Fruit fly (Drosophila melanogaster) whole organism, larva: ENCODE results near the gene sdt.

Source experiments
- noc ChIP-seq: fragments of 200-800 bp; sonication (Bioruptor generic); optimal IDR thresholded peaks from 3 replicates; lab custom pipeline; 2019; ENCODE audit warnings: missing biosample characterization, mild to moderate bottlenecking, missing genetic modification characterization, moderate library complexity

Gene sdt

DNA sequence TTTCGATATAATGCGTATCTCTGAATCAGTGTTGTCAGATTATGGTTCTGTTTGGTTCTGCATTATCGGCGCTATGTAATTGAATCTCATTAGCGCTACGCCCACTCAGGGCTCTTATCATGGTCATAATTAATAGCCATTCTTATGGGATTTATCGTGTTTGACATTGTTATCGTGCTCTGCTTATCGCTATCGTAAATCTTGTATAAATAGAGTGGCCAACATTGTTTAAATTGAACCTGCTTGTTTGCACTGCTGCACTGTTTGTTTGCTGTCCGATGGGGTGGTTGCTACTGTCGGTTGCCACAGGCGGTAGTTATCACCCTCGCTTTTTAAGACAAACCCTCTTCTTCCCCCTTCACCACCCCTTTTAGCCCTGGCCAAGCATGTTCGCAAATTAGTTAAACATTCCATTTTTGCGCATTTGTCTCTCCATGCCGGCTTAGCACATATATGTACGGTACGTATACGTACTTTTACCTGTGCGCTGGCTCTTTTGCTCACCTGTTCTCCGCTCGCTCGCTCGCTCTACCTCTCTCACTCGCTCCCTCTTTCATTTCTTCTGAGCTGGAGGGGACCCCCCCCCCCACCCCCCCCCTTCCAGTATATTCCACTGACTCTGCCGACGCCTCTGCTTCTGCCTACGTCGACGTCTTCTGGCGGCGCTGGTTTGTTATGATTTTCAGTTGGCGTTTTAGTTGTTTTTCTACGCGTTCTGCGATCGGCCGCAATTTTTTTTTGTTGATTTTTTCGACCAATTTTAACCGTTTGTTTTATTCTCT, 51.8 kb downstream of the sdt start:
- peak; percentile 65 for TF ChIP-seq noc

DNA sequence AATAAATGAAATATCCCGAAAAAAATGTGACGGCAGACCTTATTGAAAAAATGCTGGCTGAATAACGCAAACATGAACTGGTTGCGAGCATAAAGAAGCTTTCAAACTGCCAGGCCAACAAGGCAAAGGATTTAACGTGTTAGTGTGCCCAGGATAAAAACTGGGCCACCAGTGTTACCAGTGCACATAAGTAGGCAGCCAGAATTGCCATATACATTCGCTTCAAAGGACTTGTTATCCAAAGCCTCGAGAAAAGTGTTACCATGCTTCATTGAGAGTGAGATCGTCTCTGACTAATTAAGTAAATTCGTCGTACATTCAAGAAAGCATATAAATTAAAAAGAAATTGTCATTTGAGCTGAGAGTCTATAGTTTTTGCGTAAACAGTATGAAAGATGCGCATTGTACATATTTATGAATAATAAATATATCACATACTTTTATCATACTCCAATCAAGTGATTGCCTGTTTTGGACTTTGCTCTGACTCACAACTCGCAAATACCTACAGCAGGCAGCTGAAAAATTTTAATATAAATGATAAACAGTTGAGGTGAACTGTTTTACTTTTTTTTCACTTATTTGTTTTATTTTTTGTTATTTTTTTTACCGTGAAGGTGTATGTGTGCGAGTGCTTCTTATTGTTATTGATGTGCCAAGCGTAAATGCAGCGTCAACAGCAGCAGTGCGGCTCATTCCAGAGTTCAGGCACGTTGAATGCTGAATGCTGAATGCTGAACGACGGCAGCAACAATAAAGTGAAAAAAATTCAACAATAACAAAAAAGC, 53.1 kb downstream of the sdt start:
- no peak for TF ChIP-seq noc

dm6 chrX:8233167-8233566, 54.8 kb downstream of the sdt start:
- peak; percentile 77 for TF ChIP-seq noc

dm6 chrX:8233915-8234565, 55.7 kb downstream of the sdt start:
- no peak for TF ChIP-seq noc

DNA sequence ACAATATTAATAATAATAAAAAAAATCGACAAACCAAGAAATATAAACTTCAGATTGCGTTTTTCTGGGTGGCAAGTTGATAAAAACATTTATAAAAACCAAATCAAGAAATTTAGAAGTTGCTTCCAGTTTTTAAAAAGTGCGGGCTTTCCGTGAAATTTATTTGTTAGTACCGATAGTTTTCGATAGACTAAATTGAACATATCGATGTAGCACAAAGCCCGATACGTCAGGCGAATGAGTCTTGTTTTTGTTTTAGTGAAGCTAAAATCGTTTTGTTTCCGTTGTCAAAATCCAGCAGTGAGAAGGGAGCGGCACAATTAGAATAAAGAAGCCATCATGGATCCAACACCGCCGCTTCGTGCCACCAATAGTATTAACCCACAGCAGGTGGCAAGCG, 62.1 kb downstream of the sdt start, which contains the start of gene CG2147:
Gene CG2147 (plus strand): TSS at position 254 of the 400 bp plus-strand sequence.
- no peak for TF ChIP-seq noc

DNA sequence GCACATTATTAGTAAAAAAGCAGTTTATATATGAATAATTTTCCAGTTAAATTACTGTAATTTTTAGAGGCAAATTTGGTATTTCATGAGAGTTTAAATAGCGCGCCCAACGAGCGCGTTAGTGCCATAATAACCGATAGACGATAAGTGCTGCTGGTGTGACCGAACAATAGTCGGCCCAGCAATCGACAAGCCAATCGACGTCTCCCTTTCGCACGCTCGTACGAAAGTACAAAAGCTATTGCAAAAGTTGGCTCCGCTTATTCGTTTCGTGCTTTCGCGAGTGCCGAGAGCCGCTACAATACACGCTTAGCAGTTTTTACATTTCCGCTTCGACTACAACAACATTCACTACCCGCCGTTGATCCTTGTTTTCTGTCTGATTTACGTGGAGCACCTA, 63.9 kb downstream of the sdt start, which contains the start of gene Trxr1:
Gene Trxr1 (plus strand): TSS at position 231 of the 400 bp plus-strand sequence.
- peak; percentile 8 for TF ChIP-seq noc

DNA sequence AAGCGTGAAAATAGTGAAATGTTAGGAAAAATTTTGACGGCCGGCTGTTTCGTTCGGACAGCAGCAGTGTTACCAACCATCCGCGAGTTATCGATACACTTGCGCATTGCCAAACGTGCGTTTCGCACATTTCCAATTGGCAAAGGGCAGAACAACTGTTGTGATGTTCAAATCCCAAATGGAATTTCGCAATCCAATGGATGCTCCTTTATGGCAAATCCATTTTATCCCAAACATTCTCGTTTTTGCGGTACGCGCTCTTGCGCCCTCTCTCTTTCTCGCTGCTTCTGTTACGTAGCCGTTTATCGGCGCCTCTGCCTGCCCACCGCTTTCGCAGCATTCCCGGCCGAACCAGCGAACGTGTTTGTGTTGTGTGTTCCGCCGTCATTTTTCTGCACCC, 64.9 kb downstream of the sdt start:
- TF ChIP-seq noc = no peak

DNA sequence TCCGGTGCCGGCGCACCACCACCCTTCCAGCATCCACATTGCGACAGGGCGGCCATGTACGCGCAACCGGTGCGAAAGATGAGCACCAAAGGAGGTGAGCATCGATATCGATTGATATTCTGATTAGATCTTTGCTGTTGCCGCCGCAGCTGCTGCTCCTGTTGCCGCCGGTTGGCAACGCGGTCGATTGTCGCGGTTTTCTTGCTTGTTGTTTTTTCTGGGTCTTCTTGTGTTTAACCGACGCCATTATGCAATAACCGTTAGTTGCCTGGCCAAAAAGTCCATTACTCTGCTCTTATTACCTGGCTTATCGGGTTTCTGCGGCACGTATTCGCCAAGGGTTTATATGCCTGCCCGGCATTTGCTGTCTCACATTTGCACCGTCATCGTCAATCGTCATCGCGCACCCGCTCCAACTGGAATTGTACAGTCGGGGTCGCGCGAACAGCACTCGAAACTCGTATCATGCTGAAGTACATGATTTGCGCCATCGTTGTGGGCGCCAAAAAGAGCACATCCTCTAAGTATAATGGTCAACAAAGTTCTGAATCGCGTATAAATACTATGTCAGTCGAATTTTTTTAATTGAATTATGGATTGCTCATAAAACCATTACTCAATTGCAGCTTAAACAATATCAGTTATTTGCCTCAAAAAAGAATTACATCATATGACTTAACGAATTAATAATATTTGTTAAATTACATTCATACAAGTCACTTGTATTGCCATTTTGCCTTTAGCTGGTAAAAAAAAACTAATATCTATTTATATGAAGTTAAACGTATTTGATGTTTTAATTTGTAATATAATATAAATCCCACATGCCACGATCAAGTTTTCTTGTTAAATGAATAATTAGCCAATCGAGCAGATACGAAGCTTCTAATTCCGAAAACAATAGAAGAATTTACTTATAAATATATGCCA, 65.9 kb downstream of the sdt start, which contains the start of gene sni:
Gene sni (minus strand): TSS at position 51 of the 930 bp plus-strand sequence.
- peak; percentile 43 for TF ChIP-seq noc

DNA sequence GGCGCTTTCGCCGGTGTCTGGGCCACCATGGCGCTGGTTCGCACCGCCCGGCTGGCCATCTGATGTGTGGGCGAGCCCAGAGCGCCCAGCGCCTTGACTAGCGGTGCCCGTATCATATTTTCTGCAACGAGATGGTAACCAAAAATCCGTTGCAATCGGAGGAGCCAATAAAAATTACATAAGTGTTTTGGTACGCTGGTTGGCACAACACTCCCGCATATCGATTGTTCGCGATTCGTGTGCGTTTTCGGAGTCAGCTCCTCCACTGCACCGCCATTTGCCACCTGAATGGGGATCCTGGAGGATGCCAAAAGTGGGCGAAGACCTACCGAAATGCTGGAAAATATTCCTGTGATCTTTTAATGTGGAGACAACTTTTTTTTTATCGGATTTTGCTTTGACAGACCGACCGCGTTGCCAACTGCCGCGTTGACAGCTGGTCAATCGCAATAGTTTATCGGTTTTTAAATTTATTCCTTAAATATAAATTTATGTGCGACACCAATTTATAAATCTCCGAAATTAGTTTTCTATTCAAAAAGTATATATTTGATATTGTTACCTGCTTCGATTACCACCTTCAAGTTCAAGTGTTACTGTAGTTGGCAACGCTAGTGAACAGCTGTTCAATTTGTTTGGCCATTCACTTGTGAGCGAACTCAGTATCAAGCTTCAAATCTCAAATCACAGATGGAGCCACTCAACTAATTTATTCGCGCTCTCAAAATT, 73.1 kb downstream of the sdt start, which contains the start of gene ND-75:
Gene ND-75 (minus strand): TSS at position 420 of the 729 bp plus-strand sequence.
- TF ChIP-seq noc = no peak

DNA sequence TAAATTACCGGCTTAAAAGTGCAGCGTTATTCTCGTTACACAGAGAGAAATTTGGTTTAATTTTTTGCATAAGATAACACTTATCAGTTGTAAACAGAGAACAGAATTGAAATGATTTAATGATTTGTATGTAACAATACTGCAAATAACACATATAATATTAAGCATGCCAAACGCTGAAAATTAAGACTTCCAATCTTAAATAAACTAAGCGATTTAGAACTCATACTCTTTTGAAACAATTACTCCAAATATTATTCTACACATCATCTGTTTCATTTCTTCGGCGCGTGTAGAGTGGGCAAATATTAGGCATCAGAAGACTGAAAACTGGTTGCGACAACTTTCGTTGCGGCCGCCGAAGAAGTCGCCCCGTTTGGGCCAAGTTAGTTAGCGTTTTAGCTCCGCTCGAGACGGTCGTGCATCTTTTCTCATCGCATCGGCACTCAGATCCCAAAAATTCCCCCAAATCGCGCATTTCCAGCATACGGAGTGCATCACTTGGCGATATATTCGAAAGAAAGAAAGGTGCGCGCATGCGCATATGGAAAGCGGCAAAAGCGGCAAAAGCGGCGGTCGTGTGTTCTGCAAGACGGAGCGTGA, 74.0 kb downstream of the sdt start, which contains the start of gene CG1632:
Gene CG1632 (plus strand): TSS at position 387 of the 603 bp plus-strand sequence.
- no peak for TF ChIP-seq noc

- TF ChIP-seq noc = no peak
These were observed 76.5 kb downstream of the sdt start for dm6 chrX:8254739-8255326.

dm6 chrX:8258281-8258802, 80.0 kb downstream of the sdt start:
- no peak for TF ChIP-seq noc

DNA sequence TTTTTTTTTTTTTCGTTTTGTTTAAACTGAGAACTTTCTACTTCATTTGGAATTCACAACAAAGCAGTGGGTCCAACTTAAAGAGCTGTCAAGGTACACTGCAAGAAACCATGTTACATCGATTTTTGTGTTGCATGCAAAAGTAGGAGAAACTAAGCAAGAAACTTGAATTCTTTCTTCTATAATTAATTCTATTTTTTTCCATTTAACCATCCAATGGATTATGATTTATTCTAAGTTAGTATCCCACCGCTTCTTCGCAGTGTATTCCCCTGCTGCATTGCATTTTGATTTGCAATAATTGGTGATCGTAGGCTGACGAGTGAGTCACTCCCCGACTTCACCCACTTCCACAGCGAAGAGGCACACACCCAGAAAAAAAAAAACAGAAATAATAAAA, 81.5 kb downstream of the sdt start:
- TF ChIP-seq noc = peak; percentile 10

- TF ChIP-seq noc = peak; percentile 29
These were observed 84.9 kb downstream of the sdt start for dm6 chrX:8263236-8263635.
